Fruit fly (Drosophila melanogaster) whole organism, pupa: Measurements from ENCODE around the gene CG43338.

Experiments
- CG10348 ChIP-seq: fragments of 200-800 bp; sonication (Bioruptor generic); IDR thresholded peaks from 2 replicates; pipeline ENCODE4 v1.3.6; 2022; ENCODE audit warnings: missing biosample characterization, missing genetic modification characterization
- CG8301 ChIP-seq: fragments of 200-800 bp; sonication (Bioruptor generic); optimal IDR thresholded peaks from 2 replicates; lab custom pipeline; 2018; ENCODE audit warnings: missing biosample characterization, mild to moderate bottlenecking, missing genetic modification characterization
- Pif1B ChIP-seq: fragments of 200-800 bp; sonication (Bioruptor generic); optimal IDR thresholded peaks from 3 replicates; lab custom pipeline; 2016; ENCODE audit warnings: missing biosample characterization, missing genetic modification characterization

DNA sequence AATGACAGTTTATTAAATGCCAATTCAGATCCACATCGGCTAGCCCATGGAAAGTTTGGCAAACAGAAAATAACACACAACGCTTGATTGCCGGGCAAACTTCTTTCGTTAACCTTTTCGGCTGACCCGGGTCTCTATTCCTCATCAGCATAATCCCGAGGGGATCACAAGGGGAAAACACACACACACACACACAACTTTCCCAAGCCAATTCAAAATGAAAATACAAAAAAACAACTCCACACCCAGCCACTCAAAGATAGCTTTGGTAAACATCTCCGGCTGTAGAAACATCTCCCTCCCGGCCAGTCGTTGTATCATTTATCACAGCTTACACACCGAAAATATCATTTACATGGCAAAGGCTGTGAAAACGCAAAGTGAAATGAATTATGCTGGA, 50.9 kb downstream of the CG43338 start:
- TF ChIP-seq Pif1B (no peak), CG8301 (tag; lab: Kevin White, UChicago) (no peak), CG10348 (GFP tag; lab: Robert Waterston, UW) (no peak)
